Worm (Caenorhabditis elegans) whole organism, young adult: ENCODE measurements around the gene clec-247.

Source experiments
- B0261.1 ChIP-seq: sonication (generic microtip); optimal IDR thresholded peaks from 2 replicates; lab custom pipeline; 2016; ENCODE audit warnings: mild to moderate bottlenecking, missing genetic modification characterization, moderate library complexity, missing compliant biosample characterization
- F22D6.2 ChIP-seq: sonication (generic microtip); optimal IDR thresholded peaks from 2 replicates; lab custom pipeline; 2016; ENCODE audit warnings: mild to moderate bottlenecking, missing genetic modification characterization, missing compliant biosample characterization
- F23B12.7 ChIP-seq: sonication (generic microtip); optimal IDR thresholded peaks from 2 replicates; lab custom pipeline; 2017; ENCODE audit warnings: missing genetic modification characterization, mild to moderate bottlenecking, missing compliant biosample characterization, antibody characterized with exemption, moderate library complexity; ENCODE audit not compliant: insufficient read depth
- F37B4.10 ChIP-seq: fragments of 200-800 bp; sonication (Bioruptor generic); IDR thresholded peaks from 2 replicates; pipeline ENCODE4 v1.3.6; 2022; ENCODE audit warnings: missing genetic modification characterization, missing compliant biosample characterization
- F49E8.2 ChIP-seq: sonication (generic microtip); optimal IDR thresholded peaks from 3 replicates; lab custom pipeline; 2017; ENCODE audit warnings: missing genetic modification characterization, mild to moderate bottlenecking, missing compliant biosample characterization, antibody characterized with exemption, moderate library complexity; ENCODE audit not compliant: insufficient read depth
- F52B5.7 ChIP-seq: sonication (generic microtip); optimal IDR thresholded peaks from 2 replicates; lab custom pipeline; 2016; ENCODE audit warnings: mild to moderate bottlenecking, missing genetic modification characterization, missing compliant biosample characterization
- F57C9.4 ChIP-seq: sonication (generic microtip); optimal IDR thresholded peaks from 2 replicates; lab custom pipeline; 2017; ENCODE audit warnings: mild to moderate bottlenecking, missing genetic modification characterization, missing compliant biosample characterization
- Y53G8AR.9 ChIP-seq: fragments of 200-800 bp; sonication (Bioruptor generic); conservative IDR thresholded peaks from 2 replicates; pipeline ENCODE4 v1.3.6; 2022; ENCODE audit warnings: missing genetic modification reagents, missing genetic modification characterization, missing compliant biosample characterization
- Y67H2A.10 ChIP-seq: fragments of 200-800 bp; sonication (Bioruptor generic); conservative IDR thresholded peaks from 2 replicates; pipeline ENCODE4 v1.3.6; 2022; ENCODE audit warnings: missing genetic modification reagents, missing genetic modification characterization, missing compliant biosample characterization
- Y79H2A.3 ChIP-seq: fragments of 200-800 bp; sonication (Bioruptor generic); conservative IDR thresholded peaks from 2 replicates; pipeline ENCODE4 v1.3.6; 2022; ENCODE audit warnings: missing genetic modification reagents, missing genetic modification characterization, missing compliant biosample characterization
- aptf-3 ChIP-seq: fragments of 200-800 bp; sonication (Bioruptor generic); IDR thresholded peaks from 2 replicates; pipeline ENCODE4 v1.3.6; 2022; ENCODE audit warnings: missing genetic modification characterization, missing compliant biosample characterization
- athp-1 ChIP-seq: sonication (generic microtip); optimal IDR thresholded peaks from 2 replicates; lab custom pipeline; 2017; ENCODE audit warnings: mild to moderate bottlenecking, missing genetic modification characterization, missing compliant biosample characterization
- attf-3 ChIP-seq: fragments of 200-800 bp; sonication (Bioruptor generic); conservative IDR thresholded peaks from 2 replicates; pipeline ENCODE4 v1.3.6; 2022; ENCODE audit warnings: missing genetic modification reagents, missing genetic modification characterization, missing compliant biosample characterization
- attf-5 ChIP-seq: fragments of 200-800 bp; sonication (Bioruptor generic); optimal IDR thresholded peaks from 2 replicates; lab custom pipeline; 2018; ENCODE audit warnings: mild to moderate bottlenecking, missing genetic modification characterization, missing compliant biosample characterization
- bed-2 ChIP-seq: fragments of 200-800 bp; sonication (Bioruptor generic); IDR thresholded peaks from 2 replicates; pipeline ENCODE4 v1.3.6; 2022; ENCODE audit warnings: missing genetic modification reagents, missing genetic modification characterization, missing compliant biosample characterization
- ccch-3 ChIP-seq: fragments of 200-800 bp; sonication (Bioruptor generic); optimal IDR thresholded peaks from 2 replicates; lab custom pipeline; 2018; ENCODE audit warnings: mild to moderate bottlenecking, missing genetic modification characterization, missing compliant biosample characterization
- cebp-1 ChIP-seq, 2 experiments: fragments of 200-800 bp in 1 of 2; sonication (Bioruptor generic) in 1 of 2; sonication (generic microtip) in 1 of 2; IDR thresholded peaks in 1 of 2; optimal IDR thresholded peaks in 1 of 2; 2 replicates each; pipeline versions ENCODE4 v1.3.6 to Lab custom; 2017 to 2022; ENCODE audit warnings: missing compliant biosample characterization in 2 of 2, missing genetic modification characterization in 2 of 2, mild to moderate bottlenecking in 1 of 2, missing genetic modification reagents in 1 of 2, moderate library complexity in 1 of 2
- cebp-2 ChIP-seq: fragments of 200-800 bp; sonication (Bioruptor generic); IDR thresholded peaks from 2 replicates; pipeline ENCODE4 v1.3.6; 2022; ENCODE audit warnings: missing genetic modification characterization, missing compliant biosample characterization
- egl-44 ChIP-seq: fragments of 200-800 bp; sonication (Bioruptor generic); IDR thresholded peaks from 2 replicates; pipeline ENCODE4 v1.3.6; 2022; ENCODE audit warnings: missing genetic modification reagents, missing genetic modification characterization, missing compliant biosample characterization
- ets-4 ChIP-seq: fragments of 200-800 bp; sonication (Bioruptor generic); optimal IDR thresholded peaks from 2 replicates; lab custom pipeline; 2018; ENCODE audit warnings: mild to moderate bottlenecking, missing genetic modification characterization, missing compliant biosample characterization
- fkh-3 ChIP-seq: sonication (generic microtip); optimal IDR thresholded peaks from 2 replicates; lab custom pipeline; 2016; ENCODE audit warnings: mild to moderate bottlenecking, missing genetic modification characterization, missing compliant biosample characterization
- hsf-1 ChIP-seq: fragments of 200-800 bp; sonication (Bioruptor generic); IDR thresholded peaks from 2 replicates; pipeline ENCODE4 v1.3.6; 2022; ENCODE audit warnings: missing genetic modification reagents, missing genetic modification characterization, missing compliant biosample characterization
- lag-1 ChIP-seq: fragments of 200-800 bp; sonication (Bioruptor generic); IDR thresholded peaks from 2 replicates; pipeline ENCODE4 v1.3.6; 2022; ENCODE audit warnings: missing genetic modification reagents, missing genetic modification characterization, missing compliant biosample characterization
- lin-26 ChIP-seq: fragments of 200-800 bp; sonication (Bioruptor generic); IDR thresholded peaks from 2 replicates; pipeline ENCODE4 v1.3.6; 2022; ENCODE audit warnings: missing genetic modification reagents, missing genetic modification characterization, missing compliant biosample characterization
- madf-3 ChIP-seq: fragments of 200-800 bp; sonication (Bioruptor generic); IDR thresholded peaks from 2 replicates; pipeline ENCODE4 v1.3.6; 2022; ENCODE audit warnings: missing genetic modification reagents, missing genetic modification characterization, missing compliant biosample characterization
- mxl-1 ChIP-seq: sonication (generic microtip); optimal IDR thresholded peaks from 2 replicates; lab custom pipeline; 2016; ENCODE audit warnings: missing genetic modification characterization, missing compliant biosample characterization
- nhr-80 ChIP-seq: sonication (generic microtip); optimal IDR thresholded peaks from 2 replicates; lab custom pipeline; 2016; ENCODE audit warnings: missing genetic modification characterization, missing compliant biosample characterization
- pha-4 ChIP-seq: fragments of 150-350 bp; sonication (generic microtip); optimal IDR thresholded peaks from 2 replicates; lab custom pipeline; 2014; ENCODE audit warnings: missing biosample characterization, missing genetic modification reagents, missing genetic modification characterization
- rec-8 ChIP-seq, 2 experiments: sonication (generic microtip); optimal IDR thresholded peaks; 2 replicates each; lab custom pipeline; 2016; ENCODE audit warnings: mild to moderate bottlenecking in 2 of 2, missing genetic modification characterization in 2 of 2, missing genetic modification reagents in 2 of 2, missing genotype in 2 of 2, missing biosample characterization in 1 of 2, missing compliant biosample characterization in 1 of 2, moderate library complexity in 1 of 2
- sea-2 ChIP-seq: fragments of 200-800 bp; sonication (Bioruptor generic); IDR thresholded peaks from 2 replicates; pipeline ENCODE4 v1.3.6; 2022; ENCODE audit warnings: missing genetic modification characterization, missing compliant biosample characterization
- somi-1 ChIP-seq: fragments of 200-800 bp; sonication (Bioruptor generic); optimal IDR thresholded peaks from 2 replicates; lab custom pipeline; 2018; ENCODE audit warnings: mild to moderate bottlenecking, missing genetic modification characterization, missing compliant biosample characterization
- sptf-2 ChIP-seq: fragments of 200-800 bp; sonication (Bioruptor generic); optimal IDR thresholded peaks from 2 replicates; lab custom pipeline; 2018; ENCODE audit warnings: mild to moderate bottlenecking, missing genetic modification characterization, missing compliant biosample characterization
- xnd-1 ChIP-seq: sonication (generic microtip); optimal IDR thresholded peaks from 2 replicates; lab custom pipeline; 2016; ENCODE audit warnings: missing genotype, missing genetic modification reagents, missing genetic modification characterization, missing compliant biosample characterization
- zim-3 ChIP-seq: sonication (generic microtip); optimal IDR thresholded peaks from 2 replicates; lab custom pipeline; 2017; ENCODE audit warnings: mild to moderate bottlenecking, missing genetic modification characterization, moderate library complexity, missing compliant biosample characterization
- ztf-18 ChIP-seq: sonication (generic microtip); optimal IDR thresholded peaks from 2 replicates; lab custom pipeline; 2016; ENCODE audit warnings: missing genotype, mild to moderate bottlenecking, missing genetic modification characterization, missing compliant biosample characterization
- ztf-22 ChIP-seq: fragments of 200-800 bp; sonication (Bioruptor generic); optimal IDR thresholded peaks from 2 replicates; lab custom pipeline; 2018; ENCODE audit warnings: mild to moderate bottlenecking, missing genetic modification characterization, moderate library complexity, missing compliant biosample characterization
- ztf-25 ChIP-seq: fragments of 200-800 bp; sonication (Bioruptor generic); IDR thresholded peaks from 2 replicates; pipeline ENCODE4 v1.3.6; 2022; ENCODE audit warnings: missing genetic modification reagents, missing genetic modification characterization, missing compliant biosample characterization
- ztf-3 ChIP-seq: fragments of 200-800 bp; sonication (Bioruptor generic); optimal IDR thresholded peaks from 2 replicates; lab custom pipeline; 2018; ENCODE audit warnings: mild to moderate bottlenecking, missing genetic modification characterization, missing compliant biosample characterization
- ztf-6 ChIP-seq: fragments of 200-800 bp; sonication (Bioruptor generic); IDR thresholded peaks from 2 replicates; pipeline ENCODE4 v1.3.6; 2022; ENCODE audit warnings: missing genetic modification reagents, missing genetic modification characterization, missing compliant biosample characterization

Gene clec-247

ce11 chrV:18266238-18266637 is 16.5 kb upstream of the clec-247 start, which contains the start of gene R10E8.6:
Gene R10E8.6, minus strand, starts transcription at chrV:18266391.
- no peak for TF ChIP-seq Y79H2A.3
- TF ChIP-seq ztf-6 (GFP tag; lab: Robert Waterston, UW): no peak
- no peak for TF ChIP-seq ccch-3 (GFP tag; lab: Kevin White, UChicago)
- TF ChIP-seq nhr-80 (tag; lab: Kevin White, UChicago): peak; percentile 48

ce11 chrV:18268744-18269143 is 14.0 kb upstream of the clec-247 start, which contains the start of gene fbxa-213:
Gene fbxa-213, minus strand, starts transcription at chrV:18268844.
- TF ChIP-seq Y53G8AR.9 (GFP tag; lab: Robert Waterston, UW): no peak
- TF ChIP-seq rec-8 (tag; optimal IDR thresholded peaks at IDR 0.05; lab: Kevin White, UChicago): no peak
- TF ChIP-seq somi-1 (GFP tag; lab: Kevin White, UChicago): no peak
- no peak for TF ChIP-seq F37B4.10
- no peak for TF ChIP-seq F23B12.7 (tag; lab: Kevin White, UChicago)
- TF ChIP-seq ets-4 (GFP tag; lab: Kevin White, UChicago): no peak
- TF ChIP-seq zim-3 (tag; lab: Kevin White, UChicago): no peak
- no peak for TF ChIP-seq attf-3 (GFP tag; lab: Robert Waterston, UW)
- no peak for TF ChIP-seq attf-5 (GFP tag; lab: Kevin White, UChicago)
- TF ChIP-seq pha-4 (tag; lab: Kevin White, UChicago): no peak
- no peak for TF ChIP-seq F22D6.2 (tag; lab: Kevin White, UChicago)
- no peak for TF ChIP-seq sea-2
- no peak for TF ChIP-seq lin-26 (GFP tag; lab: Robert Waterston, UW)
- TF ChIP-seq ztf-18 (tag; lab: Kevin White, UChicago): no peak
- TF ChIP-seq ztf-25 (GFP tag; lab: Robert Waterston, UW): no peak
- no peak for TF ChIP-seq cebp-1 (GFP tag; IDR thresholded peaks at IDR 0.05; lab: Robert Waterston, UW)
- no peak for TF ChIP-seq cebp-1 (tag; optimal IDR thresholded peaks at IDR 0.05; lab: Kevin White, UChicago)
- no peak for TF ChIP-seq Y67H2A.10
- TF ChIP-seq ztf-3 (GFP tag; lab: Kevin White, UChicago): no peak

- TF ChIP-seq ztf-22 (GFP tag; lab: Kevin White, UChicago): no peak
- TF ChIP-seq mxl-1: no peak
- TF ChIP-seq F49E8.2 (tag; lab: Kevin White, UChicago): no peak
- no peak for TF ChIP-seq zim-3 (tag; lab: Kevin White, UChicago)
- TF ChIP-seq F57C9.4 (tag; lab: Kevin White, UChicago): no peak
- TF ChIP-seq sptf-2: no peak
- TF ChIP-seq F22D6.2 (tag; lab: Kevin White, UChicago): no peak
- no peak for TF ChIP-seq madf-3 (GFP tag; lab: Robert Waterston, UW)
- no peak for TF ChIP-seq athp-1 (tag; lab: Kevin White, UChicago)
- no peak for TF ChIP-seq xnd-1 (tag; lab: Kevin White, UChicago)
- TF ChIP-seq bed-2 (GFP tag; lab: Robert Waterston, UW): no peak
- no peak for TF ChIP-seq hsf-1
- no peak for TF ChIP-seq cebp-2 (GFP tag; lab: Robert Waterston, UW)
- TF ChIP-seq egl-44 (GFP tag; lab: Robert Waterston, UW): no peak
- no peak for TF ChIP-seq aptf-3 (GFP tag; lab: Robert Waterston, UW)
- no peak for TF ChIP-seq fkh-3 (tag; lab: Kevin White, UChicago)
- TF ChIP-seq B0261.1: no peak
- no peak for TF ChIP-seq lag-1 (GFP tag; lab: Robert Waterston, UW)
- TF ChIP-seq F52B5.7 (tag; lab: Kevin White, UChicago): no peak
- TF ChIP-seq, all 124 proteins: peak for 0
Observed at ce11 chrV:18269885-18270284, 12.8 kb upstream of the clec-247 start, which contains the start of gene skr-6. Gene skr-6, minus strand, starts transcription at chrV:18269985.
